Fruit fly (Drosophila melanogaster) S2 (cell line): Measurements from ENCODE around the gene Notum.

Experiments
- CG8478 ChIP-seq: fragments of >200 bp; optimal IDR thresholded peaks from 2 replicates; lab custom pipeline; 2018
- CTCF ChIP-seq, 2 experiments: fragments of >200 bp; optimal IDR thresholded peaks; 2 replicates each; lab custom pipeline; 2018

dm6 chr3L:16028924-16029323 is 5.6 kb downstream of the Notum start:
- no peak for TF ChIP-seq CTCF (optimal IDR thresholded peaks at IDR 0.05; lab: Kevin White, UChicago)
- no peak for TF ChIP-seq CG8478 (lab: Kevin White, UChicago)
